Worm (Caenorhabditis elegans): ENCODE results near the gene F28B4.3.

Gene F28B4.3

ce11 chrX:3280130-3280529 is 44.9 kb upstream of the F28B4.3 start, which contains the start of gene K09C4.10:
Gene K09C4.10, minus strand, starts transcription at chrX:3280230.
- TF ChIP-seq snpc-4 (GFP tag; optimal IDR thresholded peaks at IDR 0.05): no peak
- TF ChIP-seq snpc-4 (tag; optimal IDR thresholded peaks at IDR 0.05): no peak
- no peak for TF ChIP-seq dox-1 (GFP tag; IDR thresholded peaks at IDR 0.05)
- TF ChIP-seq sdz-38 (tag; optimal IDR thresholded peaks at IDR 0.05): no peak
- no peak for TF ChIP-seq nfyb-1 (GFP tag; IDR thresholded peaks at IDR 0.05)
- no peak for TF ChIP-seq Y53F4B.3 (GFP tag; IDR thresholded peaks at IDR 0.05)
- TF ChIP-seq mcd-1 (GFP tag; IDR thresholded peaks at IDR 0.05): no peak
- no peak for TF ChIP-seq hmg-20 (GFP tag; IDR thresholded peaks at IDR 0.05)
- no peak for TF ChIP-seq xnd-1 (tag; optimal IDR thresholded peaks at IDR 0.05)
- TF ChIP-seq egl-44 (GFP tag; IDR thresholded peaks at IDR 0.05): no peak
- no peak for TF ChIP-seq egrh-3 (GFP tag; IDR thresholded peaks at IDR 0.05)
- no peak for TF ChIP-seq ztf-26 (tag; optimal IDR thresholded peaks at IDR 0.05)
- no peak for TF ChIP-seq hlh-12 (tag; optimal IDR thresholded peaks at IDR 0.05)
- TF ChIP-seq dpff-1 (tag; optimal IDR thresholded peaks at IDR 0.05): no peak
- TF ChIP-seq ceh-100 (GFP tag; IDR thresholded peaks at IDR 0.05): no peak
- TF ChIP-seq aptf-3 (GFP tag; IDR thresholded peaks at IDR 0.05): no peak
- TF ChIP-seq ztf-6 (GFP tag; IDR thresholded peaks at IDR 0.05): no peak
- no peak for TF ChIP-seq F37B4.10 (GFP tag; IDR thresholded peaks at IDR 0.05)
- TF ChIP-seq Y56A3A.18 (GFP tag; IDR thresholded peaks at IDR 0.05): no peak
- no peak for TF ChIP-seq rcor-1 (GFP tag; IDR thresholded peaks at IDR 0.05)
- TF ChIP-seq cebp-2 (GFP tag; IDR thresholded peaks at IDR 0.05): no peak

- TF ChIP-seq F49E8.2 (tag; optimal IDR thresholded peaks at IDR 0.05; ENCODE audit: insufficient read depth) (no peak), rec-8 (tag; optimal IDR thresholded peaks at IDR 0.05) (no peak), snpc-1.1 (tag; optimal IDR thresholded peaks at IDR 0.05; ENCODE audit: insufficient read depth) (no peak), mel-28 (tag; optimal IDR thresholded peaks at IDR 0.05; ENCODE audit: borderline replicate concordance) (no peak), mcd-1 (GFP tag; IDR thresholded peaks at IDR 0.05) (no peak), pbrm-1 (GFP tag; IDR thresholded peaks at IDR 0.05) (no peak), hsf-1 (GFP tag; IDR thresholded peaks at IDR 0.05) (no peak), akir-1 (GFP tag; optimal IDR thresholded peaks at IDR 0.05) (no peak), F55B11.4 (tag; optimal IDR thresholded peaks at IDR 0.05; ENCODE audit: borderline replicate concordance, insufficient read depth) (no peak)
These were observed 37.4 kb upstream of the F28B4.3 start, which contains the start of gene K09C4.7 for ce11 chrX:3272580-3272979. Gene K09C4.7, plus strand, starts transcription at chrX:3272880.

ce11 chrX:3271673-3272072 is 36.5 kb upstream of the F28B4.3 start, which contains the start of gene K09C4.9:
Gene K09C4.9, minus strand, starts transcription at chrX:3271773.
- no peak for TF ChIP-seq let-607 (tag; optimal IDR thresholded peaks at IDR 0.05)
- TF ChIP-seq somi-1 (GFP tag; optimal IDR thresholded peaks at IDR 0.05): no peak
- TF ChIP-seq pbrm-1 (GFP tag; IDR thresholded peaks at IDR 0.05): no peak
- no peak for TF ChIP-seq snpc-1.1 (tag; optimal IDR thresholded peaks at IDR 0.05; ENCODE audit: insufficient read depth)
- no peak for TF ChIP-seq ama-1 (optimal IDR thresholded peaks at IDR 0.05)
- TF ChIP-seq ama-1 (GFP tag; optimal IDR thresholded peaks at IDR 0.05): no peak
- no peak for TF ChIP-seq tlf-1 (GFP tag; optimal IDR thresholded peaks at IDR 0.05)
- TF ChIP-seq lsy-27 (tag; optimal IDR thresholded peaks at IDR 0.05; ENCODE audit: borderline replicate concordance, insufficient read depth): no peak
- no peak for TF ChIP-seq ceh-27 (GFP tag; optimal IDR thresholded peaks at IDR 0.05)
- no peak for TF ChIP-seq tbx-9 (tag; optimal IDR thresholded peaks at IDR 0.05; ENCODE audit: borderline replicate concordance)
- no peak for TF ChIP-seq ztf-26 (tag; optimal IDR thresholded peaks at IDR 0.05)
- no peak for TF ChIP-seq ets-4 (GFP tag; optimal IDR thresholded peaks at IDR 0.05)
- no peak for TF ChIP-seq ztf-18 (tag; optimal IDR thresholded peaks at IDR 0.05)
- TF ChIP-seq ekl-4 (GFP tag; IDR thresholded peaks at IDR 0.05): no peak
- TF ChIP-seq hsf-1 (GFP tag; IDR thresholded peaks at IDR 0.05): no peak
- TF ChIP-seq snpc-3.4 (tag; optimal IDR thresholded peaks at IDR 0.05): no peak
- no peak for TF ChIP-seq mes-4 (tag; optimal IDR thresholded peaks at IDR 0.05)
- no peak for TF ChIP-seq ceh-91 (GFP tag; IDR thresholded peaks at IDR 0.05)
- TF ChIP-seq zfh-2 (GFP tag; conservative IDR thresholded peaks at IDR 0.05): no peak
- no peak for TF ChIP-seq akir-1 (GFP tag; optimal IDR thresholded peaks at IDR 0.05)

All from whole organism, young adult.